Fruit fly (Drosophila melanogaster) whole organism, embryonic: ENCODE measurements around the gene CCAP.

ENCODE experiments used
- CG42726 ChIP-seq: fragments of 200-800 bp; sonication (Bioruptor generic); IDR thresholded peaks from 2 replicates; pipeline ENCODE4 v1.3.6; 2022; ENCODE audit warnings: missing biosample characterization, missing genetic modification characterization; ENCODE audit not compliant: partially characterized antibody
- CG9876 ChIP-seq: fragments of 200-800 bp; sonication (Bioruptor generic); optimal IDR thresholded peaks from 2 replicates; lab custom pipeline; 2016; ENCODE audit warnings: missing biosample characterization, missing genetic modification characterization
- Dbx ChIP-seq: fragments of 200-800 bp; sonication (Bioruptor generic); IDR thresholded peaks from 3 replicates; pipeline ENCODE4 v1.3.6; 2022; ENCODE audit warnings: missing biosample characterization, missing genetic modification characterization
- Elba2 ChIP-seq: fragments of 200-800 bp; sonication (Bioruptor generic); optimal IDR thresholded peaks from 3 replicates; lab custom pipeline; 2016; ENCODE audit warnings: missing biosample characterization, missing genetic modification characterization
- Hand ChIP-seq: fragments of 200-800 bp; sonication (Bioruptor generic); optimal IDR thresholded peaks from 2 replicates; lab custom pipeline; 2017; ENCODE audit warnings: mild to moderate bottlenecking, missing biosample characterization, missing genetic modification reagents, missing genetic modification characterization
- dm ChIP-seq: fragments of 200-800 bp; sonication (Bioruptor generic); optimal IDR thresholded peaks from 3 replicates; lab custom pipeline; 2016; ENCODE audit warnings: missing biosample characterization, missing genetic modification characterization
- ems ChIP-seq: fragments of 200-800 bp; sonication (Bioruptor generic); optimal IDR thresholded peaks from 3 replicates; lab custom pipeline; 2016; ENCODE audit warnings: missing biosample characterization, missing genetic modification characterization
- fd64A ChIP-seq: fragments of 200-800 bp; sonication (Bioruptor generic); optimal IDR thresholded peaks from 3 replicates; lab custom pipeline; 2018; ENCODE audit warnings: missing biosample characterization, mild to moderate bottlenecking, missing genetic modification characterization
- p53 ChIP-seq: fragments of 200-800 bp; sonication (Bioruptor generic); optimal IDR thresholded peaks from 2 replicates; lab custom pipeline; 2016; ENCODE audit warnings: missing biosample characterization, missing genetic modification characterization
- pan ChIP-seq, 4 experiments: fragments of >200 bp in 3 of 4; fragments of 200-800 bp in 1 of 4; sonication (Bioruptor generic) in 1 of 4; optimal IDR thresholded peaks in 3 of 4; IDR thresholded peaks in 1 of 4; 2 replicates each; pipeline versions ENCODE4 v1.3.6 to Lab custom; 2017 to 2022; ENCODE audit warnings: missing biosample characterization in 2 of 4, missing genetic modification characterization in 2 of 4, mixed read lengths in 1 of 4
- trem ChIP-seq: fragments of 200-800 bp; optimal IDR thresholded peaks from 3 replicates; lab custom pipeline; 2019; ENCODE audit warnings: missing biosample characterization, mild to moderate bottlenecking, missing genetic modification characterization, moderate library complexity
- wdn ChIP-seq: fragments of 200-800 bp; sonication (Bioruptor generic); IDR thresholded peaks from 2 replicates; pipeline ENCODE4 v1.3.6; 2022; ENCODE audit warnings: missing biosample characterization, missing genetic modification characterization

dm6 chr3R:22684948-22685253 lies 17.0 kb downstream of the CCAP start:
- TF ChIP-seq trem (tag; lab: Kevin White, UChicago) (no peak), Dbx (GFP tag; lab: Robert Waterston, UW) (no peak), CG9876 (GFP tag; lab: Kevin White, UChicago) (no peak), Hand (GFP tag; lab: Kevin White, UChicago) (no peak), p53 (no peak), CG42726 (GFP tag; lab: Robert Waterston, UW) (no peak), fd64A (GFP tag; lab: Kevin White, UChicago) (no peak), pan (optimal IDR thresholded peaks at IDR 0.05; lab: Kevin White, UChicago) (no peak), pan (GFP tag; optimal IDR thresholded peaks at IDR 0.05 in 1 of 2, IDR thresholded peaks at IDR 0.05 in 1 of 2) (no peak), Elba2 (GFP tag; lab: Kevin White, UChicago) (no peak), dm (no peak), ems (GFP tag; lab: Kevin White, UChicago) (no peak), wdn (GFP tag; lab: Robert Waterston, UW) (no peak)
